Worm (Caenorhabditis elegans) whole organism, early embryonic: Measurements from ENCODE around the gene dhhc-13.

Source experiments
- B0310.2 ChIP-seq: sonication (generic microtip); optimal IDR thresholded peaks from 2 replicates; lab custom pipeline; 2016; ENCODE audit warnings: mild to moderate bottlenecking, missing genetic modification characterization, missing compliant biosample characterization
- F13C5.2 ChIP-seq: sonication (generic microtip); optimal IDR thresholded peaks from 2 replicates; lab custom pipeline; 2017; ENCODE audit warnings: mild to moderate bottlenecking, missing genetic modification characterization, inconsistent platforms, missing compliant biosample characterization
- aly-1 ChIP-seq: sonication (generic microtip); optimal IDR thresholded peaks from 2 replicates; lab custom pipeline; 2016; ENCODE audit warnings: missing genetic modification characterization, missing compliant biosample characterization
- ama-1 ChIP-seq: fragments of 150-350 bp; optimal IDR thresholded peaks from 2 replicates; lab custom pipeline; 2014
- ceh-13 ChIP-seq: fragments of 200-800 bp; sonication (Bioruptor generic); optimal IDR thresholded peaks from 2 replicates; lab custom pipeline; 2018; ENCODE audit warnings: mild to moderate bottlenecking, missing genetic modification characterization, missing compliant biosample characterization
- ceh-36 ChIP-seq: sonication (generic microtip); optimal IDR thresholded peaks from 2 replicates; lab custom pipeline; 2016; ENCODE audit warnings: missing genetic modification characterization, inconsistent platforms, missing compliant biosample characterization
- ets-7 ChIP-seq: sonication (generic microtip); optimal IDR thresholded peaks from 2 replicates; lab custom pipeline; 2016; ENCODE audit warnings: missing genotype, missing genetic modification characterization, missing compliant biosample characterization
- flt-1 ChIP-seq: fragments of 200-800 bp; sonication (Bioruptor generic); IDR thresholded peaks from 2 replicates; pipeline ENCODE4 v1.3.6; 2022; ENCODE audit warnings: missing genetic modification characterization, missing compliant biosample characterization
- hmbx-1 ChIP-seq: sonication (generic microtip); optimal IDR thresholded peaks from 2 replicates; lab custom pipeline; 2016; ENCODE audit warnings: mild to moderate bottlenecking, missing genetic modification characterization, missing compliant biosample characterization
- hmg-4 ChIP-seq: fragments of 200-800 bp; sonication (Bioruptor generic); optimal IDR thresholded peaks from 2 replicates; lab custom pipeline; 2018; ENCODE audit warnings: mild to moderate bottlenecking, missing genetic modification characterization, missing compliant biosample characterization
- hnd-1 ChIP-seq: sonication (generic microtip); optimal IDR thresholded peaks from 2 replicates; lab custom pipeline; 2016; ENCODE audit warnings: missing genetic modification characterization, missing compliant biosample characterization
- pes-1 ChIP-seq: fragments of 200-800 bp; sonication (Bioruptor generic); IDR thresholded peaks from 2 replicates; pipeline ENCODE4 v1.3.6; 2022; ENCODE audit warnings: missing genetic modification reagents, missing genetic modification characterization, missing compliant biosample characterization
- scrt-1 ChIP-seq: fragments of 200-800 bp; sonication (Bioruptor generic); IDR thresholded peaks from 2 replicates; pipeline ENCODE4 v1.3.6; 2022; ENCODE audit warnings: missing genetic modification characterization, missing compliant biosample characterization
- sea-1 ChIP-seq: fragments of 200-800 bp; sonication (Bioruptor generic); conservative IDR thresholded peaks from 2 replicates; pipeline ENCODE4 v1.3.6; 2022; ENCODE audit warnings: missing genetic modification characterization, missing compliant biosample characterization
- tbx-11 ChIP-seq: fragments of 200-800 bp; sonication (Bioruptor generic); IDR thresholded peaks from 2 replicates; pipeline ENCODE4 v1.3.6; 2022; ENCODE audit warnings: missing genetic modification characterization, missing compliant biosample characterization
- tbx-37 ChIP-seq: fragments of 200-800 bp; sonication (Bioruptor generic); conservative IDR thresholded peaks from 2 replicates; pipeline ENCODE4 v1.3.6; 2022; ENCODE audit warnings: missing genetic modification reagents, missing genetic modification characterization, missing compliant biosample characterization
- tra-4 ChIP-seq: sonication (generic microtip); optimal IDR thresholded peaks from 2 replicates; lab custom pipeline; 2017; ENCODE audit warnings: missing genetic modification characterization, missing compliant biosample characterization

The dhhc-13 gene

ce11 chrIV:5917026-5917425 is at the start of gene dhhc-13:
Gene dhhc-13, plus strand, starts transcription at chrIV:5917326.
- TF ChIP-seq aly-1: no peak
- TF ChIP-seq tbx-11 (GFP tag; lab: Robert Waterston, UW): no peak
- TF ChIP-seq pes-1 (GFP tag; lab: Robert Waterston, UW): no peak
- no peak for TF ChIP-seq tra-4
- TF ChIP-seq sea-1 (GFP tag; lab: Robert Waterston, UW): no peak
- TF ChIP-seq ama-1: no peak
- TF ChIP-seq flt-1 (GFP tag; lab: Robert Waterston, UW): no peak
- TF ChIP-seq scrt-1 (GFP tag; lab: Robert Waterston, UW): no peak
- TF ChIP-seq ceh-13 (GFP tag; lab: Kevin White, UChicago): no peak
- TF ChIP-seq hnd-1: no peak

ce11 chrIV:5869354-5869753 is 47.8 kb upstream of the dhhc-13 start:
- no peak for TF ChIP-seq sea-1 (GFP tag; lab: Robert Waterston, UW)
- TF ChIP-seq pes-1 (GFP tag; lab: Robert Waterston, UW): no peak
- no peak for TF ChIP-seq F13C5.2
- no peak for TF ChIP-seq scrt-1 (GFP tag; lab: Robert Waterston, UW)
- TF ChIP-seq tbx-11 (GFP tag; lab: Robert Waterston, UW): no peak
- TF ChIP-seq B0310.2 (tag; lab: Kevin White, UChicago): no peak
- no peak for TF ChIP-seq hmg-4 (GFP tag; lab: Kevin White, UChicago)
- no peak for TF ChIP-seq ets-7 (tag; lab: Kevin White, UChicago)
- no peak for TF ChIP-seq tbx-37 (GFP tag; lab: Robert Waterston, UW)
- no peak for TF ChIP-seq flt-1 (GFP tag; lab: Robert Waterston, UW)
- TF ChIP-seq hnd-1: no peak
- no peak for TF ChIP-seq aly-1
- no peak for TF ChIP-seq ceh-13 (GFP tag; lab: Kevin White, UChicago)
- no peak for TF ChIP-seq ceh-36 (tag; lab: Kevin White, UChicago)
- no peak for TF ChIP-seq tra-4
- TF ChIP-seq hmbx-1: no peak
- no peak for TF ChIP-seq ama-1

ce11 chrIV:5870072-5870471 is 47.1 kb upstream of the dhhc-13 start, which contains the start of gene srv-17:
Gene srv-17, minus strand, starts transcription at chrIV:5870172.
- TF ChIP-seq ceh-13 (GFP tag; lab: Kevin White, UChicago): no peak
- TF ChIP-seq ceh-36 (tag; lab: Kevin White, UChicago): no peak
- no peak for TF ChIP-seq tbx-37 (GFP tag; lab: Robert Waterston, UW)
- no peak for TF ChIP-seq sea-1 (GFP tag; lab: Robert Waterston, UW)
- TF ChIP-seq hmbx-1: no peak
- no peak for TF ChIP-seq aly-1
- no peak for TF ChIP-seq scrt-1 (GFP tag; lab: Robert Waterston, UW)
- TF ChIP-seq pes-1 (GFP tag; lab: Robert Waterston, UW): no peak
- TF ChIP-seq tra-4: no peak
- TF ChIP-seq B0310.2 (tag; lab: Kevin White, UChicago): no peak

- no peak for TF ChIP-seq tra-4
- no peak for TF ChIP-seq pes-1 (GFP tag; lab: Robert Waterston, UW)
- TF ChIP-seq ceh-36 (tag; lab: Kevin White, UChicago): no peak
- no peak for TF ChIP-seq ceh-13 (GFP tag; lab: Kevin White, UChicago)
- TF ChIP-seq hmg-4 (GFP tag; lab: Kevin White, UChicago): no peak
- no peak for TF ChIP-seq hnd-1
- TF ChIP-seq aly-1: no peak
- no peak for TF ChIP-seq ets-7 (tag; lab: Kevin White, UChicago)
- TF ChIP-seq scrt-1 (GFP tag; lab: Robert Waterston, UW): no peak
- TF ChIP-seq flt-1 (GFP tag; lab: Robert Waterston, UW): no peak
- TF ChIP-seq B0310.2 (tag; lab: Kevin White, UChicago): no peak
- TF ChIP-seq F13C5.2: no peak
- TF ChIP-seq sea-1 (GFP tag; lab: Robert Waterston, UW): no peak
- no peak for TF ChIP-seq hmbx-1
- TF ChIP-seq tbx-11 (GFP tag; lab: Robert Waterston, UW): no peak
- no peak for TF ChIP-seq ama-1
- TF ChIP-seq tbx-37 (GFP tag; lab: Robert Waterston, UW): no peak
Observed at ce11 chrIV:5873825-5874224, 43.3 kb upstream of the dhhc-13 start, which contains the start of gene srv-19. Gene srv-19, minus strand, starts transcription at chrIV:5873925.

- no peak for TF ChIP-seq pes-1 (GFP tag; lab: Robert Waterston, UW)
Observed at ce11 chrIV:5877246-5877645, 39.9 kb upstream of the dhhc-13 start, which contains the start of gene srv-21. Gene srv-21, minus strand, starts transcription at chrIV:5877346.

ce11 chrIV:5879853-5880252 is 37.3 kb upstream of the dhhc-13 start, which contains the start of gene srv-22:
Gene srv-22, minus strand, starts transcription at chrIV:5879953.
- no peak for TF ChIP-seq pes-1 (GFP tag; lab: Robert Waterston, UW)
- TF ChIP-seq tra-4: no peak
- TF ChIP-seq ceh-13 (GFP tag; lab: Kevin White, UChicago): no peak
- TF ChIP-seq ama-1: no peak
- TF ChIP-seq tbx-37 (GFP tag; lab: Robert Waterston, UW): no peak
- no peak for TF ChIP-seq ets-7 (tag; lab: Kevin White, UChicago)
- no peak for TF ChIP-seq B0310.2 (tag; lab: Kevin White, UChicago)
- TF ChIP-seq sea-1 (GFP tag; lab: Robert Waterston, UW): no peak
- TF ChIP-seq tbx-11 (GFP tag; lab: Robert Waterston, UW): no peak
- no peak for TF ChIP-seq ceh-36 (tag; lab: Kevin White, UChicago)

ce11 chrIV:5884500-5884899 is 32.6 kb upstream of the dhhc-13 start, which contains the start of gene H04M03.11:
Gene H04M03.11, minus strand, starts transcription at chrIV:5884600.
- TF ChIP-seq flt-1 (GFP tag; lab: Robert Waterston, UW) (no peak), sea-1 (GFP tag; lab: Robert Waterston, UW) (no peak), tbx-37 (GFP tag; lab: Robert Waterston, UW) (no peak), ets-7 (tag; lab: Kevin White, UChicago) (no peak), F13C5.2 (no peak), tbx-11 (GFP tag; lab: Robert Waterston, UW) (no peak), hmg-4 (GFP tag; lab: Kevin White, UChicago) (no peak), scrt-1 (GFP tag; lab: Robert Waterston, UW) (no peak), B0310.2 (tag; lab: Kevin White, UChicago) (no peak), pes-1 (GFP tag; lab: Robert Waterston, UW) (no peak), ceh-36 (tag; lab: Kevin White, UChicago) (no peak)
